Fruit fly (Drosophila melanogaster): ENCODE data around the gene RpL22.
A peak's percentile ranks its signal among the peaks of the same experiment; 100 is the strongest.

The RpL22 gene

DNA sequence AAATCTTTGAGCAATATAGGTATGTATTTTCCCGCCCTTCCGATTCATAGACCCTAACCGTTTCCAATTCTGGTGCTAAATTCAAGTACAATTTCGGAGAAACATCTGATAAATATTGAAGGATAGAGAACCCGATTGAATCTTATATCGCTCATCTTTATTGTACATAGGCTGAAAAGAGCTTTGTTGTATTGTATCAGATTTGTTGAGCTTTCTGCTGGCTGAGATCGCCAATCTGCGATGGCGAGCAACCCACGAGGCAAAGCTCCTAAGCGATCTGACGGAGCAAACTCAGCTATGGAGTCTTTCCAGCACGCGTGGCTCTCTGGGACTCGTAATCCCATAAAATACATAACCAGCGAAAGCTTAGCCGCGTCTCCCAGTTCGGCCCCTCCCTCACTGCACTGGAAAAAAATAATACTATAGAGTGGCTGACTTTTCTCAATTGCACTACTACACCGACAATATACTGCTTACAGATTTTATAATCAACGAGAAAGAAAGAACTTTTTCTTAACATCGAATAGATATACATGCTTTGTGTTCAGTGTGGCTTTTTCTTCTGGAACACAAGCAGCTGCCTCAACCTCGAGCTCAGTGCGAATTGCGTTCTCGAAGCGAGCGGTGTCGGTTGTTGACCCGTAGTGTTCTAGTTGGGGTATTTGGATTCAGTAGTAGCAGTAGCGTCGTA, 9.1 kb downstream of the RpL22 start (continued):
- TF ChIP-seq CG10209 (GFP tag; optimal IDR thresholded peaks at IDR 0.05) (peak; percentile 80), zf30C (GFP tag; optimal IDR thresholded peaks at IDR 0.05) (peak; percentile 78), zfh1 (GFP tag; IDR thresholded peaks at IDR 0.05) (peak; percentile 86), btn (GFP tag; optimal IDR thresholded peaks at IDR 0.05) (peak; percentile 32), CG14860 (GFP tag; IDR thresholded peaks at IDR 0.05; ENCODE audit: partially characterized antibody) (no peak), Med (GFP tag) (peak; percentile 99), nau (GFP tag; optimal IDR thresholded peaks at IDR 0.05) (peak; percentile 66), jing (GFP tag; optimal IDR thresholded peaks at IDR 0.05) (peak; percentile 36), amos (GFP tag; IDR thresholded peaks at IDR 0.05; ENCODE audit: partially characterized antibody) (no peak; the same call in 1 of the 2 replicates), Lim3 (GFP tag; IDR thresholded peaks at IDR 0.05) (no peak), CG16815 (GFP tag; optimal IDR thresholded peaks at IDR 0.05) (peak; percentile 67), insv (GFP tag; optimal IDR thresholded peaks at IDR 0.05) (no peak), org-1 (GFP tag; optimal IDR thresholded peaks at IDR 0.05) (peak; percentile 74), vfl (GFP tag; optimal IDR thresholded peaks at IDR 0.05) (peak; percentile 87), zfh2 (GFP tag; optimal IDR thresholded peaks at IDR 0.05) (peak; percentile 91), CG17612 (GFP tag; IDR thresholded peaks at IDR 0.05) (peak; percentile 72), CG10366 (GFP tag; IDR thresholded peaks at IDR 0.05) (peak; percentile 86), cas (GFP tag; IDR thresholded peaks at IDR 0.05) (peak; percentile 76), MBD-R2 (GFP tag; IDR thresholded peaks at IDR 0.05) (peak; percentile 81), Dip3 (GFP tag; optimal IDR thresholded peaks at IDR 0.05) (peak; percentile 92), hb (GFP tag; IDR thresholded peaks at IDR 0.05; ENCODE audit: partially characterized antibody) (no peak), cad (GFP tag; optimal IDR thresholded peaks at IDR 0.05) (no peak), Deaf1 (tag; optimal IDR thresholded peaks at IDR 0.05) (peak; percentile 58), Ravus (GFP tag; IDR thresholded peaks at IDR 0.05) (peak; percentile 70), vnd (GFP tag; IDR thresholded peaks at IDR 0.05; ENCODE audit: partially characterized antibody) (no peak), CG18764 (GFP tag; optimal IDR thresholded peaks at IDR 0.05) (peak; percentile 41), CG10959 (GFP tag; IDR thresholded peaks at IDR 0.05) (peak; percentile 45; the same call in 1 of the 2 replicates), CG18476 (GFP tag; optimal IDR thresholded peaks at IDR 0.05) (peak; percentile 74), sens (GFP tag) (peak; percentile 94), CG11560 (tag; IDR thresholded peaks at IDR 0.05) (peak; percentile 80), CG2116 (GFP tag; optimal IDR thresholded peaks at IDR 0.05) (peak; percentile 36), vvl (GFP tag; IDR thresholded peaks at IDR 0.05) (peak; percentile 92), CHES-1-like (GFP tag; optimal IDR thresholded peaks at IDR 0.05) (peak; percentile 87), Neu2 (GFP tag; optimal IDR thresholded peaks at IDR 0.05; ENCODE audit: borderline replicate concordance) (no peak), Hsf (GFP tag; optimal IDR thresholded peaks at IDR 0.05) (peak; percentile 87), CG17802 (tag; optimal IDR thresholded peaks at IDR 0.05) (peak; percentile 47), bcd (GFP tag; optimal IDR thresholded peaks at IDR 0.05) (peak; percentile 83), dmrt99B (tag; optimal IDR thresholded peaks at IDR 0.05) (peak; percentile 82), hbn (GFP tag; IDR thresholded peaks at IDR 0.05; ENCODE audit: partially characterized antibody) (no peak), CG8281 (tag; optimal IDR thresholded peaks at IDR 0.05) (no peak), fd64A (GFP tag; optimal IDR thresholded peaks at IDR 0.05) (peak; percentile 41), CG13287 (GFP tag; IDR thresholded peaks at IDR 0.05; ENCODE audit: partially characterized antibody) (0 out of 2 replicates have a peak, but pooled peaks have one; percentile 26), Hr51 (GFP tag; optimal IDR thresholded peaks at IDR 0.05) (peak; percentile 78), CG34422 (GFP tag; IDR thresholded peaks at IDR 0.05) (peak; percentile 87), CG13894 (tag; optimal IDR thresholded peaks at IDR 0.05) (peak; percentile 75), da (GFP tag; optimal IDR thresholded peaks at IDR 0.05) (peak; percentile 35), CG6689 (GFP tag; IDR thresholded peaks at IDR 0.05) (peak; percentile 79), zen2 (GFP tag; IDR thresholded peaks at IDR 0.05; ENCODE audit: partially characterized antibody) (no peak), lbe (GFP tag; optimal IDR thresholded peaks at IDR 0.05) (peak; percentile 75)
